Fruit fly (Drosophila melanogaster) whole organism, wandering third instar larva: ENCODE results near the gene CG11756.

Experiments used
- Dfd ChIP-seq: fragments of >200 bp; optimal IDR thresholded peaks from 2 replicates; lab custom pipeline; 2017; ENCODE audit warnings: missing biosample characterization, missing genetic modification characterization
- GATAd ChIP-seq: sonication (Bioruptor generic); optimal IDR thresholded peaks from 2 replicates; lab custom pipeline; 2016; ENCODE audit warnings: missing biosample characterization, missing genetic modification characterization
- Myc ChIP-seq: fragments of >200 bp; optimal IDR thresholded peaks from 2 replicates; lab custom pipeline; 2017
- br ChIP-seq: fragments of 200-800 bp; sonication (Bioruptor generic); optimal IDR thresholded peaks from 2 replicates; lab custom pipeline; 2016; ENCODE audit warnings: missing biosample characterization, missing genetic modification characterization
- sage ChIP-seq: fragments of 200-800 bp; sonication (Bioruptor generic); optimal IDR thresholded peaks from 2 replicates; lab custom pipeline; 2016; ENCODE audit warnings: missing biosample characterization, mild to moderate bottlenecking, missing genetic modification characterization
- usp ChIP-seq: fragments of >200 bp; optimal IDR thresholded peaks from 2 replicates; lab custom pipeline; 2017; ENCODE audit warnings: missing biosample characterization, missing genetic modification characterization

DNA sequence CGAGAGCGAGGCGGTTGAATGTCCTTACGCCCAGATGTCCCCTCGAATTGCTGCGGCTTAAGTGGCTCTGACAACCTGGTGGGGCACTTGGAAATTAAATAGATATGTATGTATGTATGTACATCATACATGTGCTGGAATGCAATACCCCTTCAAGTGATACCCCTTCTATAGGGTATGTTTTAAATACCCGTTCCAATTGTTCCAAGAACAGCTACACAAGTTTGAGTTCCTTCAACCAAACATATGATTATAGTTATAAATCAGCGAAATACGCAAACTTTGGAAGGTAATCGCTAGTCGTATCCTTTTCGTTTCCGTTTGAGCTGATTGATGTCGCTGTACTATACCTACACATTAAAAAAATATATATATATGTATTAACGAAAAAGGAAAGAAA, 35.6 kb downstream of the CG11756 start:
- TF ChIP-seq sage (GFP tag; lab: Kevin White, UChicago) (no peak), Myc (lab: Kevin White, UChicago) (no peak), br (GFP tag; lab: Kevin White, UChicago) (no peak), usp (GFP tag; lab: Kevin White, UChicago) (no peak), GATAd (GFP tag; lab: Kevin White, UChicago) (no peak), Dfd (GFP tag; lab: Kevin White, UChicago) (no peak)
